Fruit fly (Drosophila melanogaster) whole organism, wandering third instar larva: ENCODE data around the gene CG9121.

Experiments used
- Jra ChIP-seq: sonication (Bioruptor generic); optimal IDR thresholded peaks from 2 replicates; lab custom pipeline; 2016; ENCODE audit warnings: missing biosample characterization, missing genetic modification characterization
- Myc ChIP-seq: fragments of >200 bp; optimal IDR thresholded peaks from 2 replicates; lab custom pipeline; 2017
- fru ChIP-seq: fragments of 200-800 bp; sonication (Bioruptor generic); optimal IDR thresholded peaks from 3 replicates; lab custom pipeline; 2016; ENCODE audit warnings: missing biosample characterization, mild to moderate bottlenecking, missing genetic modification characterization

DNA sequence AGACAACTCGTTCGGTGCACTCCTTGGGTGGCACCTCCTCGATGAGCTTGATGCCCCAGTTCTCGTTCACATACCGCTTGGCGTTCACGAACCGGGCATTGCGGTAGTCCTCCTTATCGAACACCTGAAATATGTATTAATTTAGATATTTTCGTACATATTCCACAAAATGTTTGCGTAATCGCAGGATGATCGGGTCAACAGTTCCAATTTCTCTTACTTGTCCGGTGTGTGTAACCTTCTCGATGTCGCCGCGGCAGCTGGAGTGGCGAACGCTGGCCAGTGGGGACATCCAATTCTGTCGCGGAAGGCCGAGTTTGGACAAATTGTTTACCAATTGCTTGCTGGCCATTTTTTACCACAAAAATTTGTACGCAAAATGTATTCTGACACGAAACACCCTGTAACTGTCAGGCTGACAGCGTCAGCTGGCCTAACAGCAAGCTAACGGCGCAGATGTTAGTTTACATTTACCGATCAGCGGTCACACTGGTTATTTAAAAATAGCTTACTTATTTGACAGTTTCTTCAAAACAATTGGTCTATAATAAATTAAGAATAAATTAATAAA is 49.0 kb upstream of the CG9121 start, which contains the start of gene ND-13A:
- TF ChIP-seq Jra (GFP tag; lab: Kevin White, UChicago) (no peak), fru (GFP tag; lab: Kevin White, UChicago) (no peak), Myc (no peak)
